Worm (Caenorhabditis elegans): ENCODE results near the gene bcmo-2.
A peak's percentile ranks its signal among the peaks of the same experiment; 100 is the strongest.

bcmo-2 gene

DNA sequence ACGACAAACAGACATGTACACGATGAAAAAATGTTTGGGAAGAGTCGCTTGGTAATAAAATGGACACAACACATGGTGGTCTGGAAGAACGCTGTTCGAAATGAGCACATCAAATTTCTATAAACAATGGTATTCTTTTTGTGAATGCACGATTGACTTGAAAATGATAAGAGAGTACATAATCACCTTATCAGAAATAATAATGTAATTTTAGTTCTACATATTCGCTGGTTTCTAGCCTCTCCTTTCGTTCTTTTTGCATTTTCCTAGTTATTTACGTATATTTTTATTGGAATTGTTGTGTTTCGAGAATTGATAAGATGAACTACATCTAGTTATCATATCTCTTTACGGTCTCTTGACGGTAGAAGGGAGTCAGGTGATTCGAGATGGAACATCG lies 43.4 kb upstream of the bcmo-2 start:
- TF ChIP-seq tra-1 (GFP tag; IDR thresholded peaks at IDR 0.05) (no peak), unc-62 (GFP tag; optimal IDR thresholded peaks at IDR 0.05 in 1 of 2) (no peak), unc-62 (tag; optimal IDR thresholded peaks at IDR 0.05) (no peak), nhr-6 (tag; optimal IDR thresholded peaks at IDR 0.05) (peak; percentile 24), hlh-11 (tag; optimal IDR thresholded peaks at IDR 0.05) (peak; percentile 51), php-3 (GFP tag; IDR thresholded peaks at IDR 0.05) (peak; percentile 74), aly-2 (tag; optimal IDR thresholded peaks at IDR 0.05) (no peak), zfp-3 (GFP tag; conservative IDR thresholded peaks at IDR 0.05) (no peak), ama-1 (optimal IDR thresholded peaks at IDR 0.05) (no peak), F26F4.8 (GFP tag; conservative IDR thresholded peaks at IDR 0.05) (no peak), daf-16 (GFP tag; optimal IDR thresholded peaks at IDR 0.05) (no peak), daf-16 (tag; optimal IDR thresholded peaks at IDR 0.05) (peak; percentile 89), dmd-9 (GFP tag; IDR thresholded peaks at IDR 0.05) (no peak), Y5F2A.4 (GFP tag; optimal IDR thresholded peaks at IDR 0.05) (no peak), egl-27 (tag; optimal IDR thresholded peaks at IDR 0.05) (no peak), nhr-28 (tag; optimal IDR thresholded peaks at IDR 0.05) (peak; percentile 87), lin-13 (GFP tag; optimal IDR thresholded peaks at IDR 0.05) (no peak), dve-1 (tag; optimal IDR thresholded peaks at IDR 0.05; ENCODE audit: insufficient read depth) (peak; percentile 49), pqm-1 (tag; optimal IDR thresholded peaks at IDR 0.05) (peak; percentile 64), daf-8 (GFP tag; IDR thresholded peaks at IDR 0.05) (no peak), nhr-42 (GFP tag; IDR thresholded peaks at IDR 0.05) (no peak), ceh-32 (tag; optimal IDR thresholded peaks at IDR 0.05; ENCODE audit: poor library complexity) (no peak), egl-43 (GFP tag; IDR thresholded peaks at IDR 0.05) (no peak), zip-11 (GFP tag; IDR thresholded peaks at IDR 0.05) (no peak), mes-2 (tag; optimal IDR thresholded peaks at IDR 0.05; ENCODE audit: poor library complexity, severe bottlenecking) (no peak), T20F7.1 (GFP tag; optimal IDR thresholded peaks at IDR 0.05) (peak; percentile 15), lin-15B (tag; optimal IDR thresholded peaks at IDR 0.05) (no peak), jun-1 (tag; optimal IDR thresholded peaks at IDR 0.05) (no peak)

DNA sequence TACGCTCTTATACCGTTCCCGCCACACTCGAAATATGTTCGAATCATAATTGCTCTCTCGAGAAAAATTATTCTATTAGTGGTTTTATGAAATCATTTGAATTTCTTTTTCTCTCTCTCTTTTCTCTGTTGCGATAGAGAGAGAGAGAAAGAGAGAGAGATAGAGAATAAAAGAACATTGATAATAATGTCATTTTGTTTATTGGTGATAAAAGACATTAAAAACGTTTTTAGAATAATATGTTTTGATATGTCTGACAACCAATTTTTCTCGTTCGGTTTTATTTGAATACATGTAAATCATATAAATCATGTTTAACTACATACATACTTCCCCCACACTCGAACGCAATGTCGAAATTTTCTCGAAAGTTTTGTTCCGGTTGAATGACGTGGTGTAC lies 42.3 kb upstream of the bcmo-2 start:
- TF ChIP-seq egl-43 (GFP tag; IDR thresholded peaks at IDR 0.05) (no peak), nhr-28 (tag; optimal IDR thresholded peaks at IDR 0.05) (peak; percentile 45), ZK546.5 (tag; optimal IDR thresholded peaks at IDR 0.05) (no peak), pqm-1 (tag; optimal IDR thresholded peaks at IDR 0.05) (peak; percentile 22), hlh-11 (tag; optimal IDR thresholded peaks at IDR 0.05) (peak; percentile 26), ceh-62 (tag; optimal IDR thresholded peaks at IDR 0.05) (no peak), daf-16 (GFP tag; optimal IDR thresholded peaks at IDR 0.05) (no peak), daf-16 (tag; optimal IDR thresholded peaks at IDR 0.05) (peak; percentile 89), jun-1 (tag; optimal IDR thresholded peaks at IDR 0.05) (no peak), mep-1 (tag; optimal IDR thresholded peaks at IDR 0.05) (peak; percentile 49), pha-4 (GFP tag; IDR thresholded peaks at IDR 0.05) (no peak), pha-4 (tag; optimal IDR thresholded peaks at IDR 0.05) (no peak), unc-39 (tag; optimal IDR thresholded peaks at IDR 0.05) (no peak), fkh-10 (GFP tag; optimal IDR thresholded peaks at IDR 0.05) (no peak), skn-1 (tag; optimal IDR thresholded peaks at IDR 0.05) (no peak), lin-39 (tag; optimal IDR thresholded peaks at IDR 0.05) (no peak), ceh-20 (GFP tag; IDR thresholded peaks at IDR 0.05) (peak; percentile 66), dve-1 (tag; optimal IDR thresholded peaks at IDR 0.05; ENCODE audit: insufficient read depth) (peak; percentile 77), dmd-6 (GFP tag; IDR thresholded peaks at IDR 0.05) (peak; percentile 28; the same call in 1 of the 2 replicates), php-3 (GFP tag; IDR thresholded peaks at IDR 0.05) (peak; percentile 91), saeg-2 (GFP tag; IDR thresholded peaks at IDR 0.05) (no peak), ces-1 (GFP tag; optimal IDR thresholded peaks at IDR 0.05) (no peak), lsy-2 (tag; optimal IDR thresholded peaks at IDR 0.05) (peak in 1 of 2 experiments; percentile 47), ama-1 (optimal IDR thresholded peaks at IDR 0.05) (no peak), madf-9 (GFP tag; conservative IDR thresholded peaks at IDR 0.05) (no peak), daf-12 (tag; optimal IDR thresholded peaks at IDR 0.05) (no peak)
